Worm (Caenorhabditis elegans) whole organism, L4 larva: ENCODE data around the gene pho-9.

Experiments used
- D1046.2 ChIP-seq: fragments of 200-800 bp; sonication (Bioruptor generic); IDR thresholded peaks from 2 replicates; pipeline ENCODE4 v1.3.6; 2022; ENCODE audit warnings: missing genetic modification characterization, missing compliant biosample characterization
- F10B5.3 ChIP-seq: sonication (generic microtip); optimal IDR thresholded peaks from 2 replicates; lab custom pipeline; 2016; ENCODE audit warnings: mild to moderate bottlenecking, missing genetic modification characterization, missing compliant biosample characterization
- F49E8.2 ChIP-seq: sonication (generic microtip); optimal IDR thresholded peaks from 2 replicates; lab custom pipeline; 2016; ENCODE audit warnings: missing compliant biosample characterization, mild to moderate bottlenecking, missing genetic modification characterization, borderline replicate concordance
- T20F7.1 ChIP-seq: fragments of 200-800 bp; sonication (Bioruptor generic); optimal IDR thresholded peaks from 2 replicates; lab custom pipeline; 2018; ENCODE audit warnings: mild to moderate bottlenecking, missing genetic modification characterization, missing compliant biosample characterization
- ZK546.5 ChIP-seq, 2 experiments: sonication (generic microtip); optimal IDR thresholded peaks; 2 replicates each; lab custom pipeline; 2017; ENCODE audit warnings: missing biosample characterization in 2 of 2, missing genetic modification characterization in 2 of 2
- aha-1 ChIP-seq: fragments of 150-350 bp; peaks from one replicate; lab custom pipeline; 2014; ENCODE audit warnings: missing biosample characterization, missing genetic modification characterization
- ceh-20 ChIP-seq: fragments of 200-800 bp; sonication (Bioruptor generic); IDR thresholded peaks from 2 replicates; pipeline ENCODE4 v1.3.6; 2022; ENCODE audit warnings: missing genetic modification reagents, missing genetic modification characterization, missing compliant biosample characterization
- ceh-32 ChIP-seq: sonication (generic microtip); optimal IDR thresholded peaks from 2 replicates; lab custom pipeline; 2016; ENCODE audit warnings: mild to moderate bottlenecking, missing genetic modification characterization, missing compliant biosample characterization; ENCODE audit not compliant: poor library complexity
- cey-2 ChIP-seq: sonication (generic microtip); optimal IDR thresholded peaks from 3 replicates; lab custom pipeline; 2017; ENCODE audit warnings: missing genetic modification characterization, mild to moderate bottlenecking, missing compliant biosample characterization, antibody characterized with exemption, borderline replicate concordance; ENCODE audit not compliant: insufficient read depth
- daf-12 ChIP-seq: fragments of 150-350 bp; optimal IDR thresholded peaks from 2 replicates; lab custom pipeline; 2014; ENCODE audit warnings: missing biosample characterization, missing genetic modification reagents, missing genetic modification characterization
- daf-16 ChIP-seq, 3 experiments: sonication (generic microtip); optimal IDR thresholded peaks; 2 replicates each; lab custom pipeline; 2016 to 2017; ENCODE audit warnings: missing genetic modification characterization in 3 of 3, missing genetic modification reagents in 3 of 3, mild to moderate bottlenecking in 2 of 3, missing compliant biosample characterization in 2 of 3, missing biosample characterization in 1 of 3, moderate library complexity in 1 of 3
- daf-8 ChIP-seq: fragments of 200-800 bp; sonication (Bioruptor generic); IDR thresholded peaks from 2 replicates; pipeline ENCODE4 v1.3.6; 2022; ENCODE audit warnings: missing genetic modification characterization, missing compliant biosample characterization
- dmd-9 ChIP-seq: fragments of 200-800 bp; sonication (Bioruptor generic); IDR thresholded peaks from 2 replicates; pipeline ENCODE4 v1.3.6; 2022; ENCODE audit warnings: missing genetic modification reagents, missing genetic modification characterization, missing compliant biosample characterization
- dpl-1 ChIP-seq: fragments of 150-350 bp; optimal IDR thresholded peaks from 2 replicates; lab custom pipeline; 2014; ENCODE audit warnings: missing biosample characterization, missing genetic modification reagents, missing genetic modification characterization
- egl-27 ChIP-seq: sonication (generic microtip); optimal IDR thresholded peaks from 3 replicates; lab custom pipeline; 2017; ENCODE audit warnings: missing biosample characterization, missing genetic modification reagents, missing genetic modification characterization
- egl-43 ChIP-seq: fragments of 200-800 bp; sonication (Bioruptor generic); IDR thresholded peaks from 2 replicates; pipeline ENCODE4 v1.3.6; 2022; ENCODE audit warnings: missing genetic modification reagents, missing genetic modification characterization, missing compliant biosample characterization
- fkh-10 ChIP-seq: fragments of 150-350 bp; optimal IDR thresholded peaks from 2 replicates; lab custom pipeline; 2014; ENCODE audit warnings: missing biosample characterization, missing genetic modification reagents, missing genetic modification characterization
- fos-1 ChIP-seq: fragments of 150-350 bp; optimal IDR thresholded peaks from 2 replicates; lab custom pipeline; 2014; ENCODE audit warnings: missing biosample characterization, missing genetic modification characterization
- hlh-11 ChIP-seq: fragments of 200-800 bp; sonication (Bioruptor generic); optimal IDR thresholded peaks from 2 replicates; lab custom pipeline; 2018; ENCODE audit warnings: mild to moderate bottlenecking, missing genetic modification characterization, missing compliant biosample characterization
- hlh-30 ChIP-seq: sonication (generic microtip); optimal IDR thresholded peaks from 2 replicates; lab custom pipeline; 2017; ENCODE audit warnings: antibody characterized with exemption, mild to moderate bottlenecking, missing genetic modification characterization, missing compliant biosample characterization; ENCODE audit not compliant: insufficient read depth
- hmg-1.1 ChIP-seq: fragments of 200-800 bp; sonication (Bioruptor generic); IDR thresholded peaks from 2 replicates; pipeline ENCODE4 v1.3.6; 2022; ENCODE audit warnings: missing genetic modification reagents, missing genetic modification characterization, missing compliant biosample characterization
- lin-13 ChIP-seq: fragments of 150-350 bp; optimal IDR thresholded peaks from 2 replicates; lab custom pipeline; 2014; ENCODE audit warnings: missing biosample characterization, missing genetic modification reagents, missing genetic modification characterization
- lin-38 ChIP-seq: fragments of 200-800 bp; sonication (Bioruptor generic); IDR thresholded peaks from 2 replicates; pipeline ENCODE4 v1.3.6; 2022; ENCODE audit warnings: missing genetic modification reagents, missing genetic modification characterization, missing compliant biosample characterization
- lin-39 ChIP-seq: fragments of 150-350 bp; optimal IDR thresholded peaks from 2 replicates; lab custom pipeline; 2014; ENCODE audit warnings: missing biosample characterization, missing genetic modification reagents, missing genetic modification characterization
- lsy-2 ChIP-seq, 2 experiments: fragments of 150-350 bp in 1 of 2; sonication (generic microtip) in 1 of 2; optimal IDR thresholded peaks; 2 replicates each; lab custom pipeline; 2014 to 2017; ENCODE audit warnings: missing biosample characterization in 2 of 2, missing genetic modification characterization in 2 of 2
- mdl-1 ChIP-seq, 2 experiments: fragments of 150-350 bp in 1 of 2; sonication (generic microtip) in 1 of 2; optimal IDR thresholded peaks; 2 replicates each; lab custom pipeline; 2014 to 2017; ENCODE audit warnings: missing biosample characterization in 2 of 2, missing genetic modification characterization in 2 of 2
- mdt-29 ChIP-seq: fragments of 200-800 bp; sonication (Bioruptor generic); IDR thresholded peaks from 2 replicates; pipeline ENCODE4 v1.3.6; 2022; ENCODE audit warnings: missing genetic modification reagents, missing genetic modification characterization, missing compliant biosample characterization
- mep-1 ChIP-seq: fragments of 150-350 bp; sonication (generic microtip); optimal IDR thresholded peaks from 3 replicates; lab custom pipeline; 2014; ENCODE audit warnings: missing biosample characterization, missing genetic modification characterization
- mes-2 ChIP-seq: sonication (generic microtip); optimal IDR thresholded peaks from 2 replicates; lab custom pipeline; 2016; ENCODE audit warnings: missing genotype, mild to moderate bottlenecking, missing genetic modification characterization, missing compliant biosample characterization; ENCODE audit not compliant: poor library complexity, severe bottlenecking
- nhr-111 ChIP-seq: fragments of 200-800 bp; sonication (Bioruptor generic); optimal IDR thresholded peaks from 2 replicates; lab custom pipeline; 2018; ENCODE audit warnings: mild to moderate bottlenecking, missing genetic modification characterization, missing compliant biosample characterization
- nhr-41 ChIP-seq: fragments of 200-800 bp; sonication (Bioruptor generic); IDR thresholded peaks from 2 replicates; pipeline ENCODE4 v1.3.6; 2022; ENCODE audit warnings: missing genetic modification reagents, missing genetic modification characterization, missing compliant biosample characterization
- nhr-42 ChIP-seq: fragments of 200-800 bp; sonication (Bioruptor generic); IDR thresholded peaks from 2 replicates; pipeline ENCODE4 v1.3.6; 2022; ENCODE audit warnings: missing genetic modification characterization, missing compliant biosample characterization
- nhr-76 ChIP-seq: fragments of 150-350 bp; optimal IDR thresholded peaks from 2 replicates; lab custom pipeline; 2014; ENCODE audit warnings: missing biosample characterization, missing genetic modification characterization
- pha-4 ChIP-seq, 2 experiments: fragments of 150-350 bp in 1 of 2; fragments of 200-800 bp in 1 of 2; sonication (Bioruptor generic) in 1 of 2; IDR thresholded peaks in 1 of 2; optimal IDR thresholded peaks in 1 of 2; 2 replicates each; pipeline versions ENCODE4 v1.3.6 to Lab custom; 2014 to 2022; ENCODE audit warnings: missing genetic modification characterization in 2 of 2, missing genetic modification reagents in 2 of 2, missing biosample characterization in 1 of 2, missing compliant biosample characterization in 1 of 2
- rbr-2 ChIP-seq: sonication (generic microtip); optimal IDR thresholded peaks from 2 replicates; lab custom pipeline; 2016; ENCODE audit warnings: missing genotype, missing genetic modification characterization, missing compliant biosample characterization
- skn-1 ChIP-seq: fragments of 150-350 bp; optimal IDR thresholded peaks from 2 replicates; lab custom pipeline; 2014; ENCODE audit warnings: missing biosample characterization, missing genetic modification characterization
- spr-3 ChIP-seq: fragments of 200-800 bp; sonication (Bioruptor generic); optimal IDR thresholded peaks from 2 replicates; lab custom pipeline; 2018; ENCODE audit warnings: mild to moderate bottlenecking, missing genetic modification characterization, missing compliant biosample characterization
- tag-97 ChIP-seq: fragments of 200-800 bp; sonication (Bioruptor generic); IDR thresholded peaks from 2 replicates; pipeline ENCODE4 v1.3.6; 2022; ENCODE audit warnings: missing genetic modification characterization, missing compliant biosample characterization
- unc-39 ChIP-seq: sonication (generic microtip); optimal IDR thresholded peaks from 2 replicates; lab custom pipeline; 2017; ENCODE audit warnings: missing biosample characterization, missing genetic modification characterization
- zag-1 ChIP-seq: fragments of 150-350 bp; optimal IDR thresholded peaks from 2 replicates; lab custom pipeline; 2014; ENCODE audit warnings: missing biosample characterization, missing genetic modification characterization
- zfp-3 ChIP-seq: fragments of 200-800 bp; sonication (Bioruptor generic); conservative IDR thresholded peaks from 2 replicates; pipeline ENCODE4 v1.3.6; 2022; ENCODE audit warnings: missing genetic modification reagents, missing genetic modification characterization, missing compliant biosample characterization
- ztf-11 ChIP-seq: fragments of 150-350 bp; optimal IDR thresholded peaks from 2 replicates; lab custom pipeline; 2014; ENCODE audit warnings: missing biosample characterization, missing genetic modification characterization

pho-9 gene

ce11 chrIII:2780793-2781192 lies 20.2 kb upstream of the pho-9 start, which contains the start of gene Y71H2AM.6:
Gene Y71H2AM.6 (plus strand): TSS chrIII:2781056.
- TF ChIP-seq lin-13 (GFP tag; lab: Kevin White, UChicago) (no peak), ceh-20 (no peak), skn-1 (tag; lab: Kevin White, UChicago) (no peak), nhr-42 (GFP tag; lab: Robert Waterston, UW) (no peak), nhr-41 (no peak), egl-27 (no peak), ZK546.5 (tag; optimal IDR thresholded peaks at IDR 0.05; lab: Kevin White, UChicago) (no peak), unc-39 (no peak), lin-38 (GFP tag; lab: Robert Waterston, UW) (peak; percentile 73), egl-43 (GFP tag; lab: Robert Waterston, UW) (no peak), fkh-10 (GFP tag; lab: Kevin White, UChicago) (peak; percentile 18), dpl-1 (peak; percentile 76), mep-1 (tag; lab: Kevin White, UChicago) (peak; percentile 28), hmg-1.1 (GFP tag; lab: Robert Waterston, UW) (0 out of 2 replicates have a peak, but pooled peaks have one; percentile 27), fos-1 (tag; lab: Kevin White, UChicago) (no peak), hlh-11 (tag; lab: Kevin White, UChicago) (peak; percentile 3), hlh-30 (tag; lab: Kevin White, UChicago) (no peak), nhr-76 (tag; lab: Kevin White, UChicago) (no peak), zag-1 (tag; lab: Kevin White, UChicago) (no peak), cey-2 (tag; lab: Kevin White, UChicago) (no peak), zfp-3 (GFP tag; lab: Robert Waterston, UW) (no peak), F49E8.2 (tag; lab: Kevin White, UChicago) (no peak), daf-16 (GFP tag; optimal IDR thresholded peaks at IDR 0.05; lab: Kevin White, UChicago) (no peak), daf-16 (tag; optimal IDR thresholded peaks at IDR 0.05; lab: Kevin White, UChicago) (peak; percentile 13), aha-1 (tag; lab: Kevin White, UChicago) (no peak), D1046.2 (GFP tag; lab: Robert Waterston, UW) (no peak), pha-4 (GFP tag; IDR thresholded peaks at IDR 0.05; lab: Robert Waterston, UW) (no peak), pha-4 (tag; optimal IDR thresholded peaks at IDR 0.05; lab: Kevin White, UChicago) (peak; percentile 79), mes-2 (tag; lab: Kevin White, UChicago) (peak; percentile 66), mdt-29 (GFP tag; lab: Robert Waterston, UW) (no peak), rbr-2 (tag; lab: Kevin White, UChicago) (peak; percentile 21), daf-12 (no peak), lsy-2 (tag; optimal IDR thresholded peaks at IDR 0.05; lab: Kevin White, UChicago) (peak; percentile 90 to 99), spr-3 (GFP tag; lab: Kevin White, UChicago) (no peak)

- TF ChIP-seq daf-8 (GFP tag; lab: Robert Waterston, UW) (no peak), tag-97 (GFP tag; lab: Robert Waterston, UW) (no peak), ceh-32 (tag; lab: Kevin White, UChicago) (no peak), ztf-11 (tag; lab: Kevin White, UChicago) (no peak), nhr-76 (tag; lab: Kevin White, UChicago) (no peak), lin-39 (no peak), T20F7.1 (GFP tag; lab: Kevin White, UChicago) (no peak), zag-1 (tag; lab: Kevin White, UChicago) (no peak), mdl-1 (tag; optimal IDR thresholded peaks at IDR 0.05; lab: Kevin White, UChicago) (peak; percentile 5 to 8), nhr-111 (GFP tag; lab: Kevin White, UChicago) (no peak), hlh-30 (tag; lab: Kevin White, UChicago) (peak; percentile 38), F10B5.3 (tag; lab: Kevin White, UChicago) (no peak), dmd-9 (GFP tag; lab: Robert Waterston, UW) (no peak)
Measured at ce11 chrIII:2780283-2780682, 19.7 kb upstream of the pho-9 start.
